Worm (Caenorhabditis elegans) whole organism, early embryonic: Measurements from ENCODE around the gene emc-6.

ENCODE experiments used
- B0310.2 ChIP-seq: sonication (generic microtip); optimal IDR thresholded peaks from 2 replicates; lab custom pipeline; 2016; ENCODE audit warnings: mild to moderate bottlenecking, missing genetic modification characterization, missing compliant biosample characterization
- F13C5.2 ChIP-seq: sonication (generic microtip); optimal IDR thresholded peaks from 2 replicates; lab custom pipeline; 2017; ENCODE audit warnings: mild to moderate bottlenecking, missing genetic modification characterization, inconsistent platforms, missing compliant biosample characterization
- aly-1 ChIP-seq: sonication (generic microtip); optimal IDR thresholded peaks from 2 replicates; lab custom pipeline; 2016; ENCODE audit warnings: missing genetic modification characterization, missing compliant biosample characterization
- ama-1 ChIP-seq: fragments of 150-350 bp; optimal IDR thresholded peaks from 2 replicates; lab custom pipeline; 2014
- ceh-13 ChIP-seq: fragments of 200-800 bp; sonication (Bioruptor generic); optimal IDR thresholded peaks from 2 replicates; lab custom pipeline; 2018; ENCODE audit warnings: mild to moderate bottlenecking, missing genetic modification characterization, missing compliant biosample characterization
- ceh-36 ChIP-seq: sonication (generic microtip); optimal IDR thresholded peaks from 2 replicates; lab custom pipeline; 2016; ENCODE audit warnings: missing genetic modification characterization, inconsistent platforms, missing compliant biosample characterization
- ets-7 ChIP-seq: sonication (generic microtip); optimal IDR thresholded peaks from 2 replicates; lab custom pipeline; 2016; ENCODE audit warnings: missing genotype, missing genetic modification characterization, missing compliant biosample characterization
- flt-1 ChIP-seq: fragments of 200-800 bp; sonication (Bioruptor generic); IDR thresholded peaks from 2 replicates; pipeline ENCODE4 v1.3.6; 2022; ENCODE audit warnings: missing genetic modification characterization, missing compliant biosample characterization
- hmbx-1 ChIP-seq: sonication (generic microtip); optimal IDR thresholded peaks from 2 replicates; lab custom pipeline; 2016; ENCODE audit warnings: mild to moderate bottlenecking, missing genetic modification characterization, missing compliant biosample characterization
- hmg-4 ChIP-seq: fragments of 200-800 bp; sonication (Bioruptor generic); optimal IDR thresholded peaks from 2 replicates; lab custom pipeline; 2018; ENCODE audit warnings: mild to moderate bottlenecking, missing genetic modification characterization, missing compliant biosample characterization
- hnd-1 ChIP-seq: sonication (generic microtip); optimal IDR thresholded peaks from 2 replicates; lab custom pipeline; 2016; ENCODE audit warnings: missing genetic modification characterization, missing compliant biosample characterization
- pes-1 ChIP-seq: fragments of 200-800 bp; sonication (Bioruptor generic); IDR thresholded peaks from 2 replicates; pipeline ENCODE4 v1.3.6; 2022; ENCODE audit warnings: missing genetic modification reagents, missing genetic modification characterization, missing compliant biosample characterization
- scrt-1 ChIP-seq: fragments of 200-800 bp; sonication (Bioruptor generic); IDR thresholded peaks from 2 replicates; pipeline ENCODE4 v1.3.6; 2022; ENCODE audit warnings: missing genetic modification characterization, missing compliant biosample characterization
- sea-1 ChIP-seq: fragments of 200-800 bp; sonication (Bioruptor generic); conservative IDR thresholded peaks from 2 replicates; pipeline ENCODE4 v1.3.6; 2022; ENCODE audit warnings: missing genetic modification characterization, missing compliant biosample characterization
- tbx-11 ChIP-seq: fragments of 200-800 bp; sonication (Bioruptor generic); IDR thresholded peaks from 2 replicates; pipeline ENCODE4 v1.3.6; 2022; ENCODE audit warnings: missing genetic modification characterization, missing compliant biosample characterization
- tbx-37 ChIP-seq: fragments of 200-800 bp; sonication (Bioruptor generic); conservative IDR thresholded peaks from 2 replicates; pipeline ENCODE4 v1.3.6; 2022; ENCODE audit warnings: missing genetic modification reagents, missing genetic modification characterization, missing compliant biosample characterization
- tra-4 ChIP-seq: sonication (generic microtip); optimal IDR thresholded peaks from 2 replicates; lab custom pipeline; 2017; ENCODE audit warnings: missing genetic modification characterization, missing compliant biosample characterization

emc-6 gene

ce11 chrIV:7679120-7679519, 30.4 kb downstream of the emc-6 start:
- no peak for TF ChIP-seq B0310.2
- TF ChIP-seq ets-7 = no peak
- no peak for TF ChIP-seq tbx-37
- TF ChIP-seq F13C5.2 (tag; lab: Kevin White, UChicago) = no peak
- TF ChIP-seq hmg-4 (GFP tag; lab: Kevin White, UChicago) = no peak

ce11 chrIV:7674874-7675273, 34.7 kb downstream of the emc-6 start, which contains the start of gene itr-1:
Gene itr-1, plus strand, starts transcription at chrIV:7675174.
- no peak for TF ChIP-seq tra-4 (tag; lab: Kevin White, UChicago)
- no peak for TF ChIP-seq ceh-13 (GFP tag; lab: Kevin White, UChicago)
- no peak for TF ChIP-seq hmg-4 (GFP tag; lab: Kevin White, UChicago)
- TF ChIP-seq ets-7 = no peak
- no peak for TF ChIP-seq hmbx-1
- TF ChIP-seq sea-1 (GFP tag; lab: Robert Waterston, UW) = no peak
- TF ChIP-seq tbx-11 = no peak

- TF ChIP-seq hmg-4 (GFP tag; lab: Kevin White, UChicago) (no peak), scrt-1 (GFP tag; lab: Robert Waterston, UW) (no peak), aly-1 (tag; lab: Kevin White, UChicago) (no peak), B0310.2 (no peak), tbx-11 (no peak), pes-1 (GFP tag; lab: Robert Waterston, UW) (no peak), tra-4 (tag; lab: Kevin White, UChicago) (no peak), ama-1 (lab: Kevin White, UChicago) (no peak), hnd-1 (tag; lab: Kevin White, UChicago) (no peak), hmbx-1 (no peak), ceh-36 (tag; lab: Kevin White, UChicago) (no peak)
Measured at ce11 chrIV:7672872-7673271, 36.7 kb downstream of the emc-6 start, which contains the start of gene C08G9.2. Gene C08G9.2, minus strand, starts transcription at chrIV:7672972.

DNA sequence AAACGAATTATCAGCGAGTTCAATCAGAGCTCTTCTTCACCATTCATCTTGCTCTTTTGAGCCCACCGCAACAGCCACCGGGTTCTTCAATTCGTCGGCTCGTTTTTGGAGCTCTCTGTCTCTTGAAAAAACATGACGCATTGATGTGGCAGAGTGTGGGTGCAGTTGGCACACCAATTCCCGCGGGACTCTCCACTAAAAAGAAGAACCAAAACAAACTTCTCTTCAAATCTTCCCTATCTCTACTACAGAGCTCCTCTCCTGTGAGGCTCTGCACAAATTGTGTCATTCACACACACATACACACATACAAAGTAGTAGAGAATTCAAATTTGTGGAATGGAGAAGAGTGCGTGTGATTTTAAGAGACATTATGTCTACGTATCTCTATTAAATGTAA, 46.5 kb downstream of the emc-6 start:
- TF ChIP-seq ets-7 (no peak), ama-1 (lab: Kevin White, UChicago) (no peak), tbx-37 (no peak), scrt-1 (GFP tag; lab: Robert Waterston, UW) (no peak), hmbx-1 (no peak), flt-1 (GFP tag; lab: Robert Waterston, UW) (no peak), sea-1 (GFP tag; lab: Robert Waterston, UW) (no peak), F13C5.2 (tag; lab: Kevin White, UChicago) (no peak), ceh-36 (tag; lab: Kevin White, UChicago) (no peak), ceh-13 (GFP tag; lab: Kevin White, UChicago) (no peak), pes-1 (GFP tag; lab: Robert Waterston, UW) (no peak)

DNA sequence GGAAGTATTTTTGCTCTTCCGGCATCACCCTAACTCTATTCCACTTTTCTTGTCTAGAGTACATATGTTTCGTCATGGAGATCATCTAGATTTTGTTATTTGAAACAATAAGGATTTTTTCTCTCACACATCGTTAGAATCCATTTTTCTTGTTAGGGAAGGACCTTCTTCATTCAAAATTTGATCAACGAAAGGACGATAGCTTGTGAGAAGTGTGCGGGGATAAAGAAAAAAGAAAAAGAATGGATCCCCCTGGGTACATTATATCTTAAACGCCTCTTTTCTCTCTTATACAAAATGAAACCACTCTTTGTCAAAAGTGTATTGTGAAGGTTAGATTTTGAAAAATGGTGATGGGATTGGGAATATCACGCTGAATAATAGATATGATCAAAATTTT, 48.0 kb downstream of the emc-6 start:
- TF ChIP-seq tbx-37 = no peak
- no peak for TF ChIP-seq aly-1 (tag; lab: Kevin White, UChicago)
- no peak for TF ChIP-seq B0310.2
- no peak for TF ChIP-seq ceh-36 (tag; lab: Kevin White, UChicago)
- no peak for TF ChIP-seq hmbx-1
- no peak for TF ChIP-seq pes-1 (GFP tag; lab: Robert Waterston, UW)
- TF ChIP-seq tra-4 (tag; lab: Kevin White, UChicago) = no peak
- TF ChIP-seq scrt-1 (GFP tag; lab: Robert Waterston, UW) = no peak
- no peak for TF ChIP-seq flt-1 (GFP tag; lab: Robert Waterston, UW)
- no peak for TF ChIP-seq ama-1 (lab: Kevin White, UChicago)
- TF ChIP-seq tbx-11 = no peak
- no peak for TF ChIP-seq ets-7
- TF ChIP-seq F13C5.2 (tag; lab: Kevin White, UChicago) = no peak

ce11 chrIV:7659481-7659880, 50.1 kb downstream of the emc-6 start:
- TF ChIP-seq ceh-36 (tag; lab: Kevin White, UChicago) = no peak
- TF ChIP-seq tra-4 (tag; lab: Kevin White, UChicago) = no peak
- TF ChIP-seq flt-1 (GFP tag; lab: Robert Waterston, UW) = no peak
- no peak for TF ChIP-seq hnd-1 (tag; lab: Kevin White, UChicago)
- no peak for TF ChIP-seq ama-1 (lab: Kevin White, UChicago)
- no peak for TF ChIP-seq tbx-11
- TF ChIP-seq aly-1 (tag; lab: Kevin White, UChicago) = no peak
- TF ChIP-seq sea-1 (GFP tag; lab: Robert Waterston, UW) = no peak
- no peak for TF ChIP-seq scrt-1 (GFP tag; lab: Robert Waterston, UW)
- no peak for TF ChIP-seq ets-7
- TF ChIP-seq pes-1 (GFP tag; lab: Robert Waterston, UW) = no peak
- TF ChIP-seq B0310.2 = no peak
- TF ChIP-seq tbx-37 = no peak
- TF ChIP-seq hmg-4 (GFP tag; lab: Kevin White, UChicago) = no peak
- TF ChIP-seq F13C5.2 (tag; lab: Kevin White, UChicago) = no peak
- no peak for TF ChIP-seq ceh-13 (GFP tag; lab: Kevin White, UChicago)
- no peak for TF ChIP-seq hmbx-1
